Worm (Caenorhabditis elegans) whole organism, L4/young adult: ENCODE data around the gene F46B6.2.

ENCODE experiments used
- dao-5 ChIP-seq: sonication (generic microtip); optimal IDR thresholded peaks from 2 replicates; lab custom pipeline; 2016; ENCODE audit warnings: missing genotype, missing genetic modification characterization, moderate library complexity, missing compliant biosample characterization
- him-1 ChIP-seq: sonication (generic microtip); optimal IDR thresholded peaks from 2 replicates; lab custom pipeline; 2016; ENCODE audit warnings: missing genotype, missing genetic modification reagents, missing genetic modification characterization, missing compliant biosample characterization

DNA sequence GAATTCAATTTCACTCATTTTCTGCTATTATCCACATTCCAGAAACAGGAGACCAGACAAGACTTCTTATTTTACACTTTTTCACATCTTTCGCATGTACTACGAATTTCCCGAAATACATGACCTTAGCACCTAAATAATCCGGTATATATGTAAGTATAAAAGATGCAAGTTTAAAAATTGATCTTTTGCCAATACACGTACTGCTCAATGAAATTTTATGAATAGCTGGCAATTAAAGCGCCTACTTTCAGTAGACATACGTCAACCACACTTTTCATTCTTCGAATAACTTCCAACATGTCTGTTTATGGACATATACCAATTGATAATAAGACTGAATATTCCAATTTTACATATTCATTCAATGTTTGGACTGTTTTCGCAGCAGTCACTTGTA is 31.1 kb downstream of the F46B6.2 start, which contains the start of gene sru-39:
- no peak for TF ChIP-seq him-1 (tag; lab: Kevin White, UChicago)
- TF ChIP-seq dao-5 (tag; lab: Kevin White, UChicago) = no peak
